3 fruit fly cellular contexts compared by ENCODE assay signal in genomic region chr2L:5866791-5867190, dm6.
A peak's percentile ranks its signal among the peaks of the same experiment; 100 is the strongest.
TF ChIP-seq lines count a peak whose summit lies in the region.

No protein-coding gene starts in this region.

- TF ChIP-seq CTCF in whole organism, embryonic (GFP tag; optimal IDR thresholded peaks at IDR 0.05; lab: Kevin White, UChicago): no peak

TF ChIP-seq in whole organism, embryonic, 481 proteins besides CTCF, POLR2A, EP300 and RAD21 (continues in another document):
- TF ChIP-seq Hand (GFP tag; optimal IDR thresholded peaks at IDR 0.05; lab: Kevin White, UChicago) (no peak), NfI (GFP tag; optimal IDR thresholded peaks at IDR 0.05; lab: Kevin White, UChicago) (no peak), fd3F (GFP tag; optimal IDR thresholded peaks at IDR 0.05; lab: Kevin White, UChicago) (no peak), CG13424 (tag; optimal IDR thresholded peaks at IDR 0.05; lab: Kevin White, UChicago) (no peak), mirr (GFP tag; optimal IDR thresholded peaks at IDR 0.05; lab: Kevin White, UChicago) (no peak), CG8290 (GFP tag; optimal IDR thresholded peaks at IDR 0.05; lab: Kevin White, UChicago) (no peak), CG8290 (tag; optimal IDR thresholded peaks at IDR 0.05; lab: Kevin White, UChicago) (peak in 1 of 2 experiments; percentile 44), sob (GFP tag; IDR thresholded peaks at IDR 0.05; lab: Robert Waterston, UW) (no peak), CG7963 (GFP tag; IDR thresholded peaks at IDR 0.05; lab: Robert Waterston, UW; ENCODE audit: partially characterized antibody) (no peak), CG14860 (GFP tag; IDR thresholded peaks at IDR 0.05; lab: Robert Waterston, UW; ENCODE audit: partially characterized antibody) (no peak), CG5953 (GFP tag; IDR thresholded peaks at IDR 0.05; lab: Robert Waterston, UW) (no peak), CG9215 (GFP tag; IDR thresholded peaks at IDR 0.05; lab: Robert Waterston, UW) (no peak), CG17328 (GFP tag; IDR thresholded peaks at IDR 0.05; lab: Robert Waterston, UW) (peak; percentile 31; the same call in 1 of the 2 replicates), CG5180 (GFP tag; optimal IDR thresholded peaks at IDR 0.05; lab: Kevin White, UChicago) (no peak), mld (GFP tag; IDR thresholded peaks at IDR 0.05; lab: Robert Waterston, UW; ENCODE audit: partially characterized antibody) (0 out of 3 replicates have a peak, but pooled peaks have one; percentile 14), repo (GFP tag; optimal IDR thresholded peaks at IDR 0.05; lab: Kevin White, UChicago) (no peak), zfh1 (GFP tag; IDR thresholded peaks at IDR 0.05; lab: Robert Waterston, UW) (0 out of 3 replicates have a peak, but pooled peaks have one; percentile 36), cas (GFP tag; IDR thresholded peaks at IDR 0.05; lab: Robert Waterston, UW) (no peak), eve (GFP tag; optimal IDR thresholded peaks at IDR 0.05; lab: Kevin White, UChicago) (no peak), CG7271 (tag; optimal IDR thresholded peaks at IDR 0.05; lab: Kevin White, UChicago) (peak; percentile 65), CG14965 (GFP tag; optimal IDR thresholded peaks at IDR 0.05; lab: Kevin White, UChicago; ENCODE audit: borderline replicate concordance) (no peak), phol (tag; optimal IDR thresholded peaks at IDR 0.05; lab: Kevin White, UChicago) (peak; percentile 36), tgo (GFP tag; IDR thresholded peaks at IDR 0.05; lab: Robert Waterston, UW) (no peak), CG15514 (GFP tag; optimal IDR thresholded peaks at IDR 0.05; lab: Kevin White, UChicago) (no peak), CG2875 (GFP tag; optimal IDR thresholded peaks at IDR 0.05; lab: Kevin White, UChicago) (no peak), sens (GFP tag; lab: Kevin White, UChicago) (peak; percentile 60), HLH3B (GFP tag; IDR thresholded peaks at IDR 0.05; lab: Robert Waterston, UW) (no peak), so (GFP tag; IDR thresholded peaks at IDR 0.05; lab: Robert Waterston, UW) (no peak), HLH54F (GFP tag; optimal IDR thresholded peaks at IDR 0.05; lab: Kevin White, UChicago) (no peak), CG33557 (GFP tag; optimal IDR thresholded peaks at IDR 0.05; lab: Kevin White, UChicago) (no peak)

TF ChIP-seq in whole organism, prepupa, 60 proteins besides CTCF, POLR2A, EP300 and RAD21:
- peak; percentile 37 for TF ChIP-seq Eip78C (GFP tag; lab: Kevin White, UChicago)
- TF ChIP-seq achi (GFP tag; optimal IDR thresholded peaks at IDR 0.05; lab: Kevin White, UChicago): peak; percentile 24
- no peak for TF ChIP-seq CG8319 (GFP tag; optimal IDR thresholded peaks at IDR 0.05; lab: Kevin White, UChicago)
- TF ChIP-seq CG3919 (GFP tag; optimal IDR thresholded peaks at IDR 0.05; lab: Kevin White, UChicago): peak; percentile 3

TF ChIP-seq in whole organism, pupa, 21 proteins besides CTCF, POLR2A, EP300 and RAD21:
- TF ChIP-seq CG8301 (tag; optimal IDR thresholded peaks at IDR 0.05; lab: Kevin White, UChicago) (no peak), Pif1B (GFP tag; optimal IDR thresholded peaks at IDR 0.05; lab: Kevin White, UChicago) (no peak), CG9948 (tag; optimal IDR thresholded peaks at IDR 0.05; lab: Kevin White, UChicago) (no peak), CG8159 (tag; optimal IDR thresholded peaks at IDR 0.05; lab: Kevin White, UChicago) (no peak), CG13204 (GFP tag; optimal IDR thresholded peaks at IDR 0.05; lab: Kevin White, UChicago) (no peak), CG4496 (GFP tag; IDR thresholded peaks at IDR 0.05; lab: Robert Waterston, UW) (peak; percentile 62)
